Fruit fly (Drosophila melanogaster): ENCODE measurements around the gene ND-B17.
A peak's percentile ranks its signal among the peaks of the same experiment; 100 is the strongest.

The ND-B17 gene

dm6 chr2L:15761409-15762407, 10.8 kb upstream of the ND-B17 start:
- TF ChIP-seq fru (GFP tag; optimal IDR thresholded peaks at IDR 0.05), result peak; percentile 67
- no peak for TF ChIP-seq Abd-B (GFP tag; optimal IDR thresholded peaks at IDR 0.05)
- peak; percentile 66 for TF ChIP-seq sage (GFP tag; optimal IDR thresholded peaks at IDR 0.05)
- no peak for TF ChIP-seq Dfd (GFP tag; optimal IDR thresholded peaks at IDR 0.05)
- TF ChIP-seq Hr78 (GFP tag; optimal IDR thresholded peaks at IDR 0.05), result no peak
- TF ChIP-seq usp (GFP tag; optimal IDR thresholded peaks at IDR 0.05), result no peak
- TF ChIP-seq Jra (GFP tag; optimal IDR thresholded peaks at IDR 0.05), result peak; percentile 62
- no peak for TF ChIP-seq tai (GFP tag; optimal IDR thresholded peaks at IDR 0.05)
- peak; percentile 79 for TF ChIP-seq br (GFP tag; optimal IDR thresholded peaks at IDR 0.05)
- TF ChIP-seq lola (GFP tag; optimal IDR thresholded peaks at IDR 0.05), result no peak
- no peak for TF ChIP-seq pan (optimal IDR thresholded peaks at IDR 0.05)
- no peak for TF ChIP-seq Dif (GFP tag; optimal IDR thresholded peaks at IDR 0.05; ENCODE audit: partially characterized antibody)
- TF ChIP-seq Vsx2 (GFP tag; optimal IDR thresholded peaks at IDR 0.05; ENCODE audit: partially characterized antibody), result no peak
- peak; percentile 80 for TF ChIP-seq OdsH (GFP tag; optimal IDR thresholded peaks at IDR 0.05)
- TF ChIP-seq h (GFP tag; optimal IDR thresholded peaks at IDR 0.05), result peak; percentile 90
- TF ChIP-seq sv (GFP tag; optimal IDR thresholded peaks at IDR 0.05), result no peak
- peak; percentile 74 for TF ChIP-seq ey (GFP tag; optimal IDR thresholded peaks at IDR 0.05)
- no peak for TF ChIP-seq brk (GFP tag; optimal IDR thresholded peaks at IDR 0.05)
- no peak for TF ChIP-seq Rel (GFP tag; optimal IDR thresholded peaks at IDR 0.05)
- TF ChIP-seq Rel (tag; optimal IDR thresholded peaks at IDR 0.05), result peak; percentile 1
- no peak for TF ChIP-seq CrebA (GFP tag; optimal IDR thresholded peaks at IDR 0.05; ENCODE audit: borderline replicate concordance)
- peak; percentile 5 for TF ChIP-seq Hnf4 (GFP tag; optimal IDR thresholded peaks at IDR 0.05)
- no peak for TF ChIP-seq dl (GFP tag; optimal IDR thresholded peaks at IDR 0.05; ENCODE audit: insufficient read depth in 1 of 2, partially characterized antibody in 2 of 2)
- TF ChIP-seq CG32264 (GFP tag; optimal IDR thresholded peaks at IDR 0.05), result peak; percentile 50
- peak; percentile 41 for TF ChIP-seq N (GFP tag; optimal IDR thresholded peaks at IDR 0.05)
- peak; percentile 79 for TF ChIP-seq woc (GFP tag; optimal IDR thresholded peaks at IDR 0.05)
- no peak for TF ChIP-seq GATAd (GFP tag; optimal IDR thresholded peaks at IDR 0.05)
- peak; percentile 33 for TF ChIP-seq CG9705 (GFP tag; optimal IDR thresholded peaks at IDR 0.05)
- peak; percentile 43 for TF ChIP-seq dsf (GFP tag; optimal IDR thresholded peaks at IDR 0.05; ENCODE audit: borderline replicate concordance)
- peak; percentile 88 for TF ChIP-seq HLH106 (tag; optimal IDR thresholded peaks at IDR 0.05)
- TF ChIP-seq psq (GFP tag; optimal IDR thresholded peaks at IDR 0.05), result peak; percentile 85
- peak; percentile 66 for TF ChIP-seq Hr83 (GFP tag; optimal IDR thresholded peaks at IDR 0.05; ENCODE audit: poor library complexity, severe bottlenecking)
- TF ChIP-seq Myc (optimal IDR thresholded peaks at IDR 0.05), result no peak
- TF ChIP-seq Sp1 (GFP tag; optimal IDR thresholded peaks at IDR 0.05), result peak; percentile 88
- TF ChIP-seq dmrt93B (GFP tag; optimal IDR thresholded peaks at IDR 0.05), result peak; percentile 78
- peak; percentile 85 for TF ChIP-seq rgr (GFP tag; optimal IDR thresholded peaks at IDR 0.05)
- no peak for TF ChIP-seq Mio (GFP tag; optimal IDR thresholded peaks at IDR 0.05)
- TF ChIP-seq foxo (GFP tag; optimal IDR thresholded peaks at IDR 0.05), result peak in 1 of 2 experiments; percentile 83
- no peak for TF ChIP-seq jim (GFP tag; optimal IDR thresholded peaks at IDR 0.05)

dm6 chr2L:15760666-15761065, 9.8 kb upstream of the ND-B17 start:
- TF ChIP-seq CG9705 (GFP tag; optimal IDR thresholded peaks at IDR 0.05) (no peak), CG32264 (GFP tag; optimal IDR thresholded peaks at IDR 0.05) (no peak), pan (optimal IDR thresholded peaks at IDR 0.05) (no peak), lola (GFP tag; optimal IDR thresholded peaks at IDR 0.05) (no peak), tai (GFP tag; optimal IDR thresholded peaks at IDR 0.05) (no peak), Mio (GFP tag; optimal IDR thresholded peaks at IDR 0.05) (no peak), dmrt93B (GFP tag; optimal IDR thresholded peaks at IDR 0.05) (no peak), br (GFP tag; optimal IDR thresholded peaks at IDR 0.05) (no peak)

Data from whole organism, wandering third instar larva.